Fruit fly (Drosophila melanogaster) whole organism, prepupa: Measurements from ENCODE around the gene CG13937.

Experiments used
- Blimp-1 ChIP-seq: fragments of 200-800 bp; sonication (Bioruptor generic); optimal IDR thresholded peaks from 3 replicates; lab custom pipeline; 2017; ENCODE audit warnings: missing biosample characterization, missing genetic modification characterization, mild to moderate bottlenecking, moderate library complexity, missing genetic modification reagents
- CG10631 ChIP-seq: fragments of 200-800 bp; sonication (Bioruptor generic); optimal IDR thresholded peaks from 2 replicates; lab custom pipeline; 2016; ENCODE audit warnings: missing biosample characterization, missing genetic modification characterization
- CG10669 ChIP-seq: fragments of 200-800 bp; sonication (Bioruptor generic); optimal IDR thresholded peaks from 3 replicates; lab custom pipeline; 2018; ENCODE audit warnings: missing biosample characterization, mild to moderate bottlenecking, missing genetic modification characterization, moderate library complexity
- CG11294 ChIP-seq: fragments of 200-800 bp; sonication (Bioruptor generic); IDR thresholded peaks from 2 replicates; pipeline ENCODE4 v1.3.6; 2022; ENCODE audit warnings: missing biosample characterization, missing genetic modification characterization
- CG11762 ChIP-seq: fragments of 200-800 bp; sonication (Bioruptor generic); optimal IDR thresholded peaks from 3 replicates; lab custom pipeline; 2016; ENCODE audit warnings: missing biosample characterization, missing genetic modification characterization; ENCODE audit not compliant: insufficient read depth
- CG11902 ChIP-seq: fragments of 200-800 bp; sonication (Bioruptor generic); optimal IDR thresholded peaks from 3 replicates; lab custom pipeline; 2016; ENCODE audit warnings: missing biosample characterization, missing genetic modification characterization
- CG15336 ChIP-seq: fragments of 200-800 bp; sonication (Bioruptor generic); IDR thresholded peaks from 2 replicates; pipeline ENCODE4 v1.3.6; 2022; ENCODE audit warnings: missing biosample characterization, missing genetic modification characterization
- CG16779 ChIP-seq: fragments of 200-800 bp; sonication (Bioruptor generic); optimal IDR thresholded peaks from 3 replicates; lab custom pipeline; 2017; ENCODE audit warnings: missing biosample characterization, mild to moderate bottlenecking, missing genetic modification characterization
- CG32006 ChIP-seq: fragments of 200-800 bp; sonication (Bioruptor generic); optimal IDR thresholded peaks from 3 replicates; lab custom pipeline; 2017; ENCODE audit warnings: missing biosample characterization, mild to moderate bottlenecking, missing genetic modification characterization
- CG34406 ChIP-seq: fragments of 200-800 bp; sonication (Bioruptor generic); optimal IDR thresholded peaks from 3 replicates; lab custom pipeline; 2016; ENCODE audit warnings: missing biosample characterization, missing genetic modification characterization
- CG3919 ChIP-seq: fragments of 200-800 bp; sonication (Bioruptor generic); optimal IDR thresholded peaks from 3 replicates; lab custom pipeline; 2016; ENCODE audit warnings: missing biosample characterization, missing genetic modification characterization
- CG4318 ChIP-seq: fragments of 200-800 bp; sonication (Bioruptor generic); optimal IDR thresholded peaks from 3 replicates; lab custom pipeline; 2017; ENCODE audit warnings: missing biosample characterization, mild to moderate bottlenecking, missing genetic modification characterization
- CG6163 ChIP-seq: fragments of 200-800 bp; sonication (Bioruptor generic); IDR thresholded peaks from 3 replicates; pipeline ENCODE4 v1.3.6; 2022; ENCODE audit warnings: missing biosample characterization, missing genetic modification characterization
- CG6276 ChIP-seq: fragments of 200-800 bp; sonication (Bioruptor generic); optimal IDR thresholded peaks from 2 replicates; lab custom pipeline; 2017; ENCODE audit warnings: missing biosample characterization, mild to moderate bottlenecking, missing genetic modification characterization
- CG6792 ChIP-seq: fragments of 200-800 bp; sonication (Bioruptor generic); optimal IDR thresholded peaks from 3 replicates; lab custom pipeline; 2016; ENCODE audit warnings: missing biosample characterization, missing genetic modification characterization
- CG6808 ChIP-seq: fragments of 200-800 bp; sonication (Bioruptor generic); optimal IDR thresholded peaks from 3 replicates; lab custom pipeline; 2017; ENCODE audit warnings: missing biosample characterization, missing genetic modification characterization, mild to moderate bottlenecking, moderate library complexity, missing genetic modification reagents
- CG6854 ChIP-seq: fragments of 200-800 bp; sonication (Bioruptor generic); optimal IDR thresholded peaks from 2 replicates; lab custom pipeline; 2017; ENCODE audit warnings: missing biosample characterization, mild to moderate bottlenecking, missing genetic modification characterization
- CG8119 ChIP-seq: fragments of 200-800 bp; sonication (Bioruptor generic); IDR thresholded peaks from 3 replicates; pipeline ENCODE4 v1.3.6; 2022; ENCODE audit warnings: missing biosample characterization, missing genetic modification characterization
- CG9139 ChIP-seq: fragments of 200-800 bp; sonication (Bioruptor generic); optimal IDR thresholded peaks from 3 replicates; lab custom pipeline; 2017; ENCODE audit warnings: missing biosample characterization, mild to moderate bottlenecking, missing genetic modification characterization
- Eip75B ChIP-seq: fragments of 200-800 bp; sonication (Bioruptor generic); optimal IDR thresholded peaks from 3 replicates; lab custom pipeline; 2016; ENCODE audit warnings: missing biosample characterization, missing genetic modification characterization
- Eip93F ChIP-seq: fragments of 200-800 bp; sonication (Bioruptor generic); optimal IDR thresholded peaks from 2 replicates; lab custom pipeline; 2016; ENCODE audit warnings: missing biosample characterization, mild to moderate bottlenecking, missing genetic modification characterization
- Ets21C ChIP-seq: fragments of 200-800 bp; sonication (Bioruptor generic); optimal IDR thresholded peaks from 3 replicates; lab custom pipeline; 2016; ENCODE audit warnings: missing biosample characterization, missing genetic modification characterization
- Ets96B ChIP-seq: fragments of 200-800 bp; optimal IDR thresholded peaks from 2 replicates; lab custom pipeline; 2019; ENCODE audit warnings: missing biosample characterization, mild to moderate bottlenecking, missing genetic modification characterization, moderate library complexity
- Hr38 ChIP-seq: sonication (Bioruptor generic); optimal IDR thresholded peaks from 2 replicates; lab custom pipeline; 2016; ENCODE audit warnings: missing biosample characterization, missing genetic modification characterization
- Hr39 ChIP-seq: fragments of 200-800 bp; sonication (Bioruptor generic); optimal IDR thresholded peaks from 2 replicates; lab custom pipeline; 2016; ENCODE audit warnings: missing biosample characterization, missing genetic modification characterization
- Hr4 ChIP-seq: fragments of 200-800 bp; sonication (Bioruptor generic); optimal IDR thresholded peaks from 3 replicates; lab custom pipeline; 2016; ENCODE audit warnings: missing biosample characterization, missing genetic modification characterization
- Met ChIP-seq: fragments of 200-800 bp; sonication (Bioruptor generic); optimal IDR thresholded peaks from 3 replicates; lab custom pipeline; 2016; ENCODE audit warnings: missing biosample characterization, missing genetic modification characterization
- Smox ChIP-seq: fragments of 200-800 bp; sonication (Bioruptor generic); optimal IDR thresholded peaks from 3 replicates; lab custom pipeline; 2016; ENCODE audit warnings: missing biosample characterization, missing genetic modification characterization
- Sox102F ChIP-seq: fragments of 200-800 bp; sonication (Bioruptor generic); optimal IDR thresholded peaks from 2 replicates; lab custom pipeline; 2016; ENCODE audit warnings: missing biosample characterization, mild to moderate bottlenecking, missing genetic modification characterization
- Sox14 ChIP-seq: fragments of 200-800 bp; sonication (Bioruptor generic); optimal IDR thresholded peaks from 3 replicates; lab custom pipeline; 2016; ENCODE audit warnings: missing biosample characterization, missing genetic modification characterization
- Sox15 ChIP-seq: fragments of 200-800 bp; sonication (Bioruptor generic); optimal IDR thresholded peaks from 3 replicates; lab custom pipeline; 2016; ENCODE audit warnings: missing biosample characterization, missing genetic modification characterization
- acj6 ChIP-seq: fragments of 200-800 bp; sonication (Bioruptor generic); optimal IDR thresholded peaks from 3 replicates; lab custom pipeline; 2016; ENCODE audit warnings: missing biosample characterization, missing genetic modification characterization
- cyc ChIP-seq: fragments of 200-800 bp; sonication (Bioruptor generic); optimal IDR thresholded peaks from 3 replicates; lab custom pipeline; 2016; ENCODE audit warnings: missing biosample characterization, missing genetic modification characterization
- dac ChIP-seq: fragments of 200-800 bp; sonication (Bioruptor generic); optimal IDR thresholded peaks from 2 replicates; lab custom pipeline; 2017; ENCODE audit warnings: missing biosample characterization, mild to moderate bottlenecking, missing genetic modification characterization
- dsx ChIP-seq: fragments of 200-800 bp; optimal IDR thresholded peaks from 3 replicates; lab custom pipeline; 2019; ENCODE audit warnings: missing biosample characterization, mild to moderate bottlenecking, missing genetic modification characterization, moderate library complexity; ENCODE audit not compliant: poor library complexity, severe bottlenecking
- eg ChIP-seq: fragments of 200-800 bp; sonication (Bioruptor generic); IDR thresholded peaks from 3 replicates; pipeline ENCODE4 v1.3.6; 2022; ENCODE audit warnings: missing biosample characterization, missing genetic modification characterization
- fd59A ChIP-seq: fragments of 200-800 bp; sonication (Bioruptor generic); optimal IDR thresholded peaks from 2 replicates; lab custom pipeline; 2017; ENCODE audit warnings: missing biosample characterization, mild to moderate bottlenecking, missing genetic modification characterization, missing genetic modification reagents
- fd85E ChIP-seq: fragments of 200-800 bp; sonication (Bioruptor generic); optimal IDR thresholded peaks from 3 replicates; lab custom pipeline; 2016; ENCODE audit warnings: missing biosample characterization, missing genetic modification characterization
- net ChIP-seq: fragments of 200-800 bp; sonication (Bioruptor generic); optimal IDR thresholded peaks from 3 replicates; lab custom pipeline; 2016; ENCODE audit warnings: missing biosample characterization, missing genetic modification characterization
- salr ChIP-seq, 2 experiments: fragments of 200-800 bp; sonication (Bioruptor generic); optimal IDR thresholded peaks; 3 replicates each; lab custom pipeline; 2016 to 2018; ENCODE audit warnings: missing biosample characterization in 2 of 2, missing genetic modification characterization in 2 of 2, mild to moderate bottlenecking in 1 of 2
- spab ChIP-seq: fragments of 200-800 bp; sonication (Bioruptor generic); optimal IDR thresholded peaks from 2 replicates; lab custom pipeline; 2017; ENCODE audit warnings: missing biosample characterization, mild to moderate bottlenecking, missing genetic modification characterization, missing genetic modification reagents
- ss ChIP-seq, 2 experiments: fragments of 200-800 bp; sonication (Bioruptor generic); optimal IDR thresholded peaks; 2 replicates in 1 of 2; 3 replicates in 1 of 2; lab custom pipeline; 2017 to 2018; ENCODE audit warnings: mild to moderate bottlenecking in 2 of 2, missing biosample characterization in 2 of 2, missing genetic modification characterization in 2 of 2, moderate library complexity in 1 of 2
- svp ChIP-seq: fragments of 200-800 bp; sonication (Bioruptor generic); peaks from one replicate; lab custom pipeline; 2016; ENCODE audit warnings: missing biosample characterization, missing genetic modification characterization
- topi ChIP-seq: fragments of 200-800 bp; sonication (Bioruptor generic); optimal IDR thresholded peaks from 3 replicates; lab custom pipeline; 2016; ENCODE audit warnings: missing biosample characterization, missing genetic modification characterization
- vri ChIP-seq: fragments of 200-800 bp; sonication (Bioruptor generic); optimal IDR thresholded peaks from 3 replicates; lab custom pipeline; 2016; ENCODE audit warnings: missing biosample characterization, mild to moderate bottlenecking, missing genetic modification characterization

CG13937 gene

dm6 chr3L:1865121-1865727 lies 17.6 kb downstream of the CG13937 start, which contains the start of the genes HBS1 and CG12025 (continued):
- TF ChIP-seq spab (GFP tag; lab: Kevin White, UChicago) (no peak), CG16779 (no peak), Met (GFP tag; lab: Kevin White, UChicago) (no peak), CG34406 (GFP tag; lab: Kevin White, UChicago) (no peak), svp (GFP tag; lab: Kevin White, UChicago) (peak; percentile 88), CG6854 (GFP tag; lab: Kevin White, UChicago) (peak; percentile 19), salr (GFP tag; optimal IDR thresholded peaks at IDR 0.05; lab: Kevin White, UChicago) (no peak), CG10669 (GFP tag; lab: Kevin White, UChicago) (peak; percentile 30), CG4318 (GFP tag; lab: Kevin White, UChicago) (no peak), fd59A (GFP tag; lab: Kevin White, UChicago) (no peak), dsx (GFP tag; lab: Kevin White, UChicago) (peak; percentile 2), dac (GFP tag; lab: Kevin White, UChicago) (peak; percentile 30), Sox102F (GFP tag; lab: Kevin White, UChicago) (no peak), Sox15 (peak; percentile 46), CG11762 (GFP tag; lab: Kevin White, UChicago) (no peak), CG6792 (GFP tag; lab: Kevin White, UChicago) (no peak), CG3919 (GFP tag; lab: Kevin White, UChicago) (peak; percentile 41), Ets21C (GFP tag; lab: Kevin White, UChicago) (peak; percentile 50), Sox14 (GFP tag; lab: Kevin White, UChicago) (peak; percentile 85), net (GFP tag; lab: Kevin White, UChicago) (no peak), CG11902 (GFP tag; lab: Kevin White, UChicago) (peak; percentile 34), Smox (GFP tag; lab: Kevin White, UChicago) (no peak), Hr38 (GFP tag; lab: Kevin White, UChicago) (no peak)

dm6 chr3L:1861794-1862447 lies 20.9 kb downstream of the CG13937 start, which contains the start of gene Rap1:
Gene Rap1 (minus strand): TSS chr3L:1862239.
- no peak for TF ChIP-seq CG34406 (GFP tag; lab: Kevin White, UChicago)
- peak; percentile 58; the same call in 1 of the 3 replicates for TF ChIP-seq CG6163
- peak; percentile 6 for TF ChIP-seq CG10669 (GFP tag; lab: Kevin White, UChicago)
- TF ChIP-seq Ets96B (tag; lab: Kevin White, UChicago), result peak; percentile 15
- TF ChIP-seq Met (GFP tag; lab: Kevin White, UChicago), result peak; percentile 40
- no peak for TF ChIP-seq CG15336
- TF ChIP-seq Blimp-1 (GFP tag; lab: Kevin White, UChicago), result peak; percentile 37
- TF ChIP-seq Hr38 (GFP tag; lab: Kevin White, UChicago), result no peak
- TF ChIP-seq CG11294 (GFP tag; lab: Robert Waterston, UW), result no peak; the same call in 1 of the 2 replicates
- no peak for TF ChIP-seq CG9139
- no peak for TF ChIP-seq CG6854 (GFP tag; lab: Kevin White, UChicago)
- TF ChIP-seq vri, result no peak
- TF ChIP-seq CG11902 (GFP tag; lab: Kevin White, UChicago), result peak; percentile 17
- TF ChIP-seq Hr4, result peak; percentile 17
- TF ChIP-seq ss (GFP tag; optimal IDR thresholded peaks at IDR 0.05; lab: Kevin White, UChicago), result peak in 1 of 2 experiments; percentile 7
- peak; percentile 53 for TF ChIP-seq Eip75B (GFP tag; lab: Kevin White, UChicago)
- TF ChIP-seq cyc (GFP tag; lab: Kevin White, UChicago), result peak; percentile 42
- no peak for TF ChIP-seq acj6 (GFP tag; lab: Kevin White, UChicago)
- peak; percentile 34 for TF ChIP-seq Eip93F (GFP tag; lab: Kevin White, UChicago)
- peak; percentile 57 for TF ChIP-seq CG6808 (GFP tag; lab: Kevin White, UChicago)
- TF ChIP-seq CG10631 (GFP tag; lab: Kevin White, UChicago), result peak; percentile 32
- TF ChIP-seq CG11762 (GFP tag; lab: Kevin White, UChicago), result no peak
- peak; percentile 37 for TF ChIP-seq topi (GFP tag; lab: Kevin White, UChicago)
- TF ChIP-seq fd85E (GFP tag; lab: Kevin White, UChicago), result no peak
- TF ChIP-seq Smox (GFP tag; lab: Kevin White, UChicago), result no peak
- no peak for TF ChIP-seq dac (GFP tag; lab: Kevin White, UChicago)
- peak; percentile 48 for TF ChIP-seq CG3919 (GFP tag; lab: Kevin White, UChicago)
- TF ChIP-seq Ets21C (GFP tag; lab: Kevin White, UChicago), result peak; percentile 3
- no peak for TF ChIP-seq CG16779
- peak; percentile 49 for TF ChIP-seq Hr39 (GFP tag; lab: Kevin White, UChicago)
- no peak for TF ChIP-seq CG4318 (GFP tag; lab: Kevin White, UChicago)
- peak; percentile 56 for TF ChIP-seq eg
- peak; percentile 48 for TF ChIP-seq CG32006 (GFP tag; lab: Kevin White, UChicago)
- peak; percentile 29 for TF ChIP-seq CG6276 (GFP tag; lab: Kevin White, UChicago)
- TF ChIP-seq CG8119, result no peak; the same call in 2 of the 3 replicates
